Worm (Caenorhabditis elegans) whole organism, L1 larva: ENCODE measurements around the gene ketn-1.
A peak's percentile ranks its signal among the peaks of the same experiment; 100 is the strongest.

Source experiments
- C04F5.9 ChIP-seq: sonication (generic microtip); optimal IDR thresholded peaks from 2 replicates; lab custom pipeline; 2016; ENCODE audit warnings: missing genetic modification characterization, missing compliant biosample characterization
- blmp-1 ChIP-seq: fragments of 150-350 bp; optimal IDR thresholded peaks from 2 replicates; lab custom pipeline; 2014; ENCODE audit warnings: missing biosample characterization, missing genetic modification characterization
- ceh-90 ChIP-seq: sonication (generic microtip); optimal IDR thresholded peaks from 2 replicates; lab custom pipeline; 2016; ENCODE audit warnings: missing genetic modification characterization, missing compliant biosample characterization
- efl-1 ChIP-seq, 4 experiments: fragments of 150-350 bp; optimal IDR thresholded peaks in 3 of 4; peaks in 1 of 4; 1 replicate in 1 of 4; 2 replicates in 3 of 4; lab custom pipeline; 2014; ENCODE audit warnings: missing biosample characterization in 2 of 4, missing genetic modification characterization in 2 of 4, missing genetic modification reagents in 2 of 4
- ets-5 ChIP-seq: fragments of 200-800 bp; sonication (Bioruptor generic); IDR thresholded peaks from 2 replicates; pipeline ENCODE4 v1.3.6; 2022; ENCODE audit warnings: missing genetic modification characterization, missing compliant biosample characterization
- fkh-10 ChIP-seq: sonication (generic microtip); optimal IDR thresholded peaks from 2 replicates; lab custom pipeline; 2017; ENCODE audit warnings: missing biosample characterization, missing genetic modification reagents, missing genetic modification characterization
- fkh-4 ChIP-seq: sonication (generic microtip); optimal IDR thresholded peaks from 2 replicates; lab custom pipeline; 2016; ENCODE audit warnings: missing compliant biosample characterization, missing genetic modification characterization, borderline replicate concordance
- hlh-17 ChIP-seq: fragments of 200-800 bp; sonication (Bioruptor generic); optimal IDR thresholded peaks from 2 replicates; lab custom pipeline; 2018; ENCODE audit warnings: missing genetic modification characterization, mild to moderate bottlenecking, missing compliant biosample characterization, moderate library complexity, borderline replicate concordance
- hlh-4 ChIP-seq: sonication (generic microtip); optimal IDR thresholded peaks from 2 replicates; lab custom pipeline; 2016; ENCODE audit warnings: mild to moderate bottlenecking, missing genetic modification characterization, missing compliant biosample characterization
- isw-1 ChIP-seq: fragments of 200-800 bp; sonication (Bioruptor generic); IDR thresholded peaks from 2 replicates; pipeline ENCODE4 v1.3.6; 2022; ENCODE audit warnings: missing genetic modification characterization, missing compliant biosample characterization
- jun-1 ChIP-seq: fragments of 150-350 bp; optimal IDR thresholded peaks from 2 replicates; lab custom pipeline; 2014; ENCODE audit warnings: missing biosample characterization, missing genetic modification reagents, missing genetic modification characterization
- lin-39 ChIP-seq: fragments of 150-350 bp; optimal IDR thresholded peaks from 2 replicates; lab custom pipeline; 2014; ENCODE audit warnings: missing biosample characterization, missing genetic modification reagents, missing genetic modification characterization
- mef-2 ChIP-seq: fragments of 150-350 bp; optimal IDR thresholded peaks from 2 replicates; lab custom pipeline; 2014; ENCODE audit warnings: missing biosample characterization, missing genetic modification characterization
- nhr-11 ChIP-seq: fragments of 150-350 bp; optimal IDR thresholded peaks from 2 replicates; lab custom pipeline; 2014; ENCODE audit warnings: missing biosample characterization, missing genetic modification characterization
- nhr-19 ChIP-seq: fragments of 200-800 bp; sonication (Bioruptor generic); conservative IDR thresholded peaks from 2 replicates; pipeline ENCODE4 v1.3.6; 2022; ENCODE audit warnings: missing genetic modification characterization, missing compliant biosample characterization
- nhr-237 ChIP-seq: fragments of 150-350 bp; optimal IDR thresholded peaks from 2 replicates; lab custom pipeline; 2014; ENCODE audit warnings: missing biosample characterization, missing genetic modification characterization
- nhr-28 ChIP-seq: fragments of 150-350 bp; optimal IDR thresholded peaks from 2 replicates; lab custom pipeline; 2014; ENCODE audit warnings: missing biosample characterization, missing genetic modification characterization
- nhr-71 ChIP-seq: sonication (generic microtip); optimal IDR thresholded peaks from 2 replicates; lab custom pipeline; 2016; ENCODE audit warnings: mild to moderate bottlenecking, missing genetic modification characterization, moderate library complexity, missing compliant biosample characterization
- nhr-84 ChIP-seq: sonication (generic microtip); optimal IDR thresholded peaks from 2 replicates; lab custom pipeline; 2017; ENCODE audit warnings: missing biosample characterization, missing genetic modification characterization
- nhr-90 ChIP-seq: sonication (generic microtip); optimal IDR thresholded peaks from 2 replicates; lab custom pipeline; 2016; ENCODE audit warnings: mild to moderate bottlenecking, missing genetic modification characterization, missing compliant biosample characterization; ENCODE audit not compliant: poor library complexity
- pag-3 ChIP-seq: sonication (generic microtip); optimal IDR thresholded peaks from 2 replicates; lab custom pipeline; 2017; ENCODE audit warnings: missing genetic modification characterization, mild to moderate bottlenecking, missing compliant biosample characterization, antibody characterized with exemption, borderline replicate concordance; ENCODE audit not compliant: insufficient read depth
- skn-1 ChIP-seq: fragments of 150-350 bp; optimal IDR thresholded peaks from 2 replicates; lab custom pipeline; 2014; ENCODE audit warnings: missing biosample characterization, missing genetic modification characterization
- snpc-4 ChIP-seq: fragments of 150-350 bp; optimal IDR thresholded peaks from 2 replicates; lab custom pipeline; 2014; ENCODE audit warnings: missing biosample characterization, missing genetic modification characterization
- snu-23 ChIP-seq: sonication (generic microtip); optimal IDR thresholded peaks from 2 replicates; lab custom pipeline; 2016; ENCODE audit warnings: missing genetic modification characterization, missing compliant biosample characterization
- sox-4 ChIP-seq: sonication (generic microtip); optimal IDR thresholded peaks from 2 replicates; lab custom pipeline; 2016; ENCODE audit warnings: missing genetic modification characterization, missing compliant biosample characterization
- sup-37 ChIP-seq: fragments of 200-800 bp; sonication (Bioruptor generic); optimal IDR thresholded peaks from 2 replicates; lab custom pipeline; 2018; ENCODE audit warnings: mild to moderate bottlenecking, missing genetic modification characterization, missing compliant biosample characterization
- tbx-2 ChIP-seq: sonication (generic microtip); optimal IDR thresholded peaks from 2 replicates; lab custom pipeline; 2016; ENCODE audit warnings: missing genetic modification characterization, missing compliant biosample characterization
- tlp-1 ChIP-seq: fragments of 150-350 bp; optimal IDR thresholded peaks from 2 replicates; lab custom pipeline; 2014; ENCODE audit warnings: missing biosample characterization, missing genetic modification characterization
- unc-86 ChIP-seq: sonication (generic microtip); optimal IDR thresholded peaks from 2 replicates; lab custom pipeline; 2016; ENCODE audit warnings: missing genetic modification characterization, missing compliant biosample characterization
- vab-15 ChIP-seq: sonication (generic microtip); optimal IDR thresholded peaks from 2 replicates; lab custom pipeline; 2017; ENCODE audit warnings: missing genotype, mild to moderate bottlenecking, missing genetic modification characterization, missing compliant biosample characterization
- xbp-1 ChIP-seq: sonication (generic microtip); optimal IDR thresholded peaks from 2 replicates; lab custom pipeline; 2016; ENCODE audit warnings: missing genetic modification characterization, missing compliant biosample characterization
- zag-1 ChIP-seq: fragments of 150-350 bp; optimal IDR thresholded peaks from 2 replicates; lab custom pipeline; 2014; ENCODE audit warnings: missing biosample characterization, missing genetic modification characterization
- zip-4 ChIP-seq: fragments of 200-800 bp; sonication (Bioruptor generic); optimal IDR thresholded peaks from 2 replicates; lab custom pipeline; 2018; ENCODE audit warnings: mild to moderate bottlenecking, missing genetic modification characterization, moderate library complexity, missing compliant biosample characterization
- ztf-4 ChIP-seq: fragments of 150-350 bp; optimal IDR thresholded peaks from 2 replicates; lab custom pipeline; 2014; ENCODE audit warnings: missing biosample characterization, missing genetic modification characterization

Gene ketn-1

ce11 chrV:2757226-2757893 is 50.3 kb downstream of the ketn-1 start, which contains the start of gene srx-28:
Gene srx-28 (minus strand): TSS chrV:2757276.
- TF ChIP-seq isw-1 (GFP tag; lab: Robert Waterston, UW) (no peak), pag-3 (tag; lab: Kevin White, UChicago) (no peak), snpc-4 (tag; lab: Kevin White, UChicago) (peak; percentile 8), nhr-19 (GFP tag; lab: Robert Waterston, UW) (no peak), sox-4 (no peak)

DNA sequence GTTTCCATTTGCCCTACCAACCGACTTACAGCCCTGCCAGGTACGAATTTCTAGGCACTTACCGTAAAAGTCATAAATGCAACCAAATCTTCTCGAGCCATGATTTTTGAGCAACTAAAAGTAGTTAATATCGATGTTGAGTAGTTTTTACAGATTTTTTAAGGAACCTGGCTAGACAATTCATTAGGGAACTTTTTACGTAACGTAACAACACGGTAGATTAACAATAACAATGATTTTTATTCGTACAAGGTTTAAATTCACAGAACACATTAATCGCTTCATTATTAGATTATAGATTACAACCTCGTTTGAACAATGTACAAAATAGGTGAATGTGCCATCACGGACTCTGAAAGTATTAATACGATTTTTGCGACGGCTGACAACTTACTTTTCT is 54.7 kb downstream of the ketn-1 start, which contains the start of gene srx-26:
srx-26 (minus strand) TSS at position 101 of the 400 bp plus-strand sequence.
- no peak for TF ChIP-seq vab-15 (tag; lab: Kevin White, UChicago)
- no peak for TF ChIP-seq nhr-237 (tag; lab: Kevin White, UChicago)
- TF ChIP-seq mef-2: no peak
- TF ChIP-seq zag-1: no peak
- TF ChIP-seq xbp-1: no peak
- TF ChIP-seq hlh-4 (tag; lab: Kevin White, UChicago): no peak
- TF ChIP-seq lin-39 (tag; lab: Kevin White, UChicago): no peak
- no peak for TF ChIP-seq skn-1 (tag; lab: Kevin White, UChicago)
- no peak for TF ChIP-seq jun-1 (tag; lab: Kevin White, UChicago)
- TF ChIP-seq, all 84 proteins: peak for 0

- no peak for TF ChIP-seq nhr-90 (tag; lab: Kevin White, UChicago)
- TF ChIP-seq tlp-1 (tag; lab: Kevin White, UChicago): no peak
- no peak for TF ChIP-seq sup-37 (GFP tag; lab: Kevin White, UChicago)
- TF ChIP-seq efl-1 (optimal IDR thresholded peaks at IDR 0.05; lab: Kevin White, UChicago): no peak
- TF ChIP-seq efl-1 (GFP tag; optimal IDR thresholded peaks at IDR 0.05 in 1 of 2; lab: Kevin White, UChicago): peak in 1 of 2 experiments; percentile 7
- no peak for TF ChIP-seq hlh-17 (GFP tag; lab: Kevin White, UChicago)
- no peak for TF ChIP-seq ztf-4 (tag; lab: Kevin White, UChicago)
- no peak for TF ChIP-seq fkh-4 (tag; lab: Kevin White, UChicago)
- TF ChIP-seq fkh-10 (GFP tag; lab: Kevin White, UChicago): no peak
- no peak for TF ChIP-seq nhr-11
These were observed 57.7 kb downstream of the ketn-1 start, which contains the start of gene srx-24 for ce11 chrV:2750006-2750405. Gene srx-24 (minus strand): TSS chrV:2750106.

DNA sequence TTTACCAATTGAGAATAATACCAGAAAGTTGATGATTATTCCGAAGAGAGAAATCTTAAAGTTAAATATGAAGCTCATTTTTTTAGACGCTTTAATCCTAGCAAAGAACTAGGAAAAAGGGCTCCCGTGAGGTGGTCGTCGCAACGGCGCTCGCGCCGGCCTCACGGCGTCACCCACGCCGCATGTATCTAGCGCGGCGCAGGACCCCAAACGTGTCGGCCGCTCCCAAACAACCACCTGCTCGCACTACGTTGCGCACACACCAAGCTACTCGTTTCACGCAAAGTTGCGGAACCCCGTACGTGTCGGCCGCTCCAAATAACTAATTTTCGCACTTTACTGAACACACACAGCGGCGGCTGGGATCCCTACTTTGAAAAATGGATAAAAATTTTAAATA is 61.3 kb downstream of the ketn-1 start:
- TF ChIP-seq nhr-28 (no peak), tbx-2 (tag; lab: Kevin White, UChicago) (no peak), ets-5 (GFP tag; lab: Robert Waterston, UW) (no peak), tlp-1 (tag; lab: Kevin White, UChicago) (no peak), hlh-17 (GFP tag; lab: Kevin White, UChicago) (no peak), nhr-84 (no peak), nhr-19 (GFP tag; lab: Robert Waterston, UW) (no peak), snu-23 (GFP tag; lab: Kevin White, UChicago) (no peak), vab-15 (tag; lab: Kevin White, UChicago) (no peak), pag-3 (tag; lab: Kevin White, UChicago) (no peak), blmp-1 (no peak), nhr-71 (tag; lab: Kevin White, UChicago) (no peak), unc-86 (tag; lab: Kevin White, UChicago) (no peak), ceh-90 (no peak), zip-4 (GFP tag; lab: Kevin White, UChicago) (no peak), C04F5.9 (tag; lab: Kevin White, UChicago) (no peak)
